Worm (Caenorhabditis elegans): Measurements from ENCODE around the gene ceh-89.

ceh-89 gene

DNA sequence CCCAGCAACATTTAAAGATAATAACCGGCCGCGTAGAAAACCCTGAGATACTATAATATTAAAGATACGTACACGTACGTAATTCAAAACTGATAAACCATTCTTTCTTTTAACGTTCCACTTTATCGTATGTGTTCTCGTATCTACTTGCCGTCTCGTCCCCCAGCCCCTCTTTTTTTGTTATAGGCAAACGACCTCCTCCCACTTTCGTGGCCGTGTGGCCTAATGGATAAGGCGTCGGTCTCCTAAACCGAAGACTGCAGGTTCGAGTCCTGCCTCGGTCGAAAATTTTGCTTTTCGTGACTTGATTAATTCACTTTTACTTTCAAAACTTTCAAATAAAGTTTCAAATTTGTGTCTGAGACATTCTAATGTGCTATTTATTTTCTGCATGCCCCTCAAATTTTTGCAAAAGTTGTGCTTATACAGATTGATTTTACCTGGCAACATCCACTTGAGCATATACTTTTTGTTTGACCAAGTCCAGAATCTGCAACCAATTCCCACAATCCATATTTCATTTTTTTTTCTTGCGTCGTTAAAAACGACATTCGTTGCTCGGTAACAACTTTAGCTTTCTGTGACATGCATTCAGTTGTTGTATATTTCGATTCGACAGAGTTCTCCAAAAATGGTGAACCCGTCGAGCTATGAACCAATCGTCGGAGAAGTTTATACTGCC is 26.1 kb upstream of the ceh-89 start, which contains the start of gene F28H6.7:
Gene F28H6.7 (plus strand): TSS at position 632 of the 682 bp plus-strand sequence.
- TF ChIP-seq nfya-2 (GFP tag; IDR thresholded peaks at IDR 0.05) (no peak), akir-1 (GFP tag; optimal IDR thresholded peaks at IDR 0.05) (no peak), hmg-20 (GFP tag; IDR thresholded peaks at IDR 0.05) (peak; percentile 76; the same call in 1 of the 2 replicates), F57A8.1 (GFP tag; optimal IDR thresholded peaks at IDR 0.05) (no peak), hlh-12 (tag; optimal IDR thresholded peaks at IDR 0.05) (peak; percentile 49), ztf-26 (tag; optimal IDR thresholded peaks at IDR 0.05) (peak; percentile 35), D2030.7 (GFP tag; IDR thresholded peaks at IDR 0.05) (no peak; the same call in none of the 2 replicates), B0019.2 (GFP tag; conservative IDR thresholded peaks at IDR 0.05) (no peak), ztf-28 (GFP tag; IDR thresholded peaks at IDR 0.05) (peak; percentile 61; the same call in 1 of the 2 replicates), B0035.1 (tag; optimal IDR thresholded peaks at IDR 0.05) (peak; percentile 49), ets-4 (GFP tag; optimal IDR thresholded peaks at IDR 0.05) (no peak), sea-2 (GFP tag; IDR thresholded peaks at IDR 0.05) (no peak), lin-35 (GFP tag; optimal IDR thresholded peaks at IDR 0.05) (peak in 1 of 3 experiments; percentile 65), F33H1.4 (GFP tag; IDR thresholded peaks at IDR 0.05) (no peak), nhr-80 (tag; optimal IDR thresholded peaks at IDR 0.05) (peak; percentile 21), aptf-3 (GFP tag; IDR thresholded peaks at IDR 0.05) (peak; percentile 73; the same call in 1 of the 2 replicates), lin-40 (tag; optimal IDR thresholded peaks at IDR 0.05) (peak; percentile 44), snpc-1.3 (tag; optimal IDR thresholded peaks at IDR 0.05; ENCODE audit: insufficient read depth) (no peak), madf-3 (GFP tag; IDR thresholded peaks at IDR 0.05) (peak; percentile 68; the same call in 1 of the 2 replicates), unc-62 (GFP tag; optimal IDR thresholded peaks at IDR 0.05) (no peak), efl-1 (GFP tag; optimal IDR thresholded peaks at IDR 0.05) (no peak), K12H6.12 (tag; optimal IDR thresholded peaks at IDR 0.05) (peak; percentile 21), Y56A3A.18 (GFP tag; IDR thresholded peaks at IDR 0.05) (peak; percentile 79; the same call in 1 of the 2 replicates), nfyb-1 (GFP tag; IDR thresholded peaks at IDR 0.05) (peak; percentile 74; the same call in 1 of the 2 replicates), ztf-25 (GFP tag; IDR thresholded peaks at IDR 0.05) (0 out of 2 replicates have a peak, but pooled peaks have one; percentile 65), snpc-4 (GFP tag; optimal IDR thresholded peaks at IDR 0.05) (peak; percentile 65), snpc-4 (tag; optimal IDR thresholded peaks at IDR 0.05) (peak in 2 of 4 experiments; percentile 59 to 74), F23B12.7 (tag; optimal IDR thresholded peaks at IDR 0.05; ENCODE audit: insufficient read depth) (peak; percentile 70), F55B11.4 (tag; optimal IDR thresholded peaks at IDR 0.05; ENCODE audit: borderline replicate concordance, insufficient read depth) (no peak), cebp-1 (GFP tag; IDR thresholded peaks at IDR 0.05) (no peak), cebp-1 (tag; optimal IDR thresholded peaks at IDR 0.05) (no peak), rec-8 (tag; optimal IDR thresholded peaks at IDR 0.05) (peak; percentile 27 to 54), mxl-1 (tag; optimal IDR thresholded peaks at IDR 0.05) (peak; percentile 58), T07F8.4 (tag; optimal IDR thresholded peaks at IDR 0.05) (peak; percentile 41), hrde-1 (tag; optimal IDR thresholded peaks at IDR 0.05; ENCODE audit: borderline replicate concordance) (peak; percentile 8), egl-44 (GFP tag; IDR thresholded peaks at IDR 0.05) (0 out of 2 replicates have a peak, but pooled peaks have one; percentile 57), repo-1 (tag; optimal IDR thresholded peaks at IDR 0.05) (peak; percentile 50), ccch-3 (GFP tag; optimal IDR thresholded peaks at IDR 0.05) (no peak), T26A5.8 (tag; optimal IDR thresholded peaks at IDR 0.05) (no peak), ceh-27 (GFP tag; optimal IDR thresholded peaks at IDR 0.05) (peak; percentile 29), hmg-1.2 (GFP tag; IDR thresholded peaks at IDR 0.05) (peak; percentile 73), egrh-3 (GFP tag; IDR thresholded peaks at IDR 0.05) (peak; percentile 27; the same call in 1 of the 2 replicates), madf-6 (GFP tag; IDR thresholded peaks at IDR 0.05) (peak; percentile 46; the same call in 1 of the 2 replicates), attf-6 (GFP tag; IDR thresholded peaks at IDR 0.05) (0 out of 2 replicates have a peak, but pooled peaks have one; percentile 45), bed-1 (GFP tag; IDR thresholded peaks at IDR 0.05) (no peak), chd-7 (tag; optimal IDR thresholded peaks at IDR 0.05) (peak; percentile 65), nhr-120 (GFP tag; IDR thresholded peaks at IDR 0.05) (no peak)

All from whole organism, young adult.